Fruit fly (Drosophila melanogaster) S2 (cell line): ENCODE results near the gene Or22a.

Experiments used
- CG8478 ChIP-seq: fragments of >200 bp; optimal IDR thresholded peaks from 2 replicates; lab custom pipeline; 2018
- CTCF ChIP-seq, 2 experiments: fragments of >200 bp; optimal IDR thresholded peaks; 2 replicates each; lab custom pipeline; 2018

Gene Or22a

dm6 chr2L:1520191-1520590, at the start of gene Or22a:
Gene Or22a (plus strand): TSS chr2L:1520491.
- no peak for TF ChIP-seq CG8478 (lab: Kevin White, UChicago)
- no peak for TF ChIP-seq CTCF (optimal IDR thresholded peaks at IDR 0.05; lab: Kevin White, UChicago)

- TF ChIP-seq CG8478 (lab: Kevin White, UChicago): no peak
- TF ChIP-seq CTCF (optimal IDR thresholded peaks at IDR 0.05; lab: Kevin White, UChicago): no peak
Observed at dm6 chr2L:1470772-1471171, 49.5 kb upstream of the Or22a start.

- TF ChIP-seq CG8478 (lab: Kevin White, UChicago) (no peak), CTCF (optimal IDR thresholded peaks at IDR 0.05; lab: Kevin White, UChicago) (no peak)
Observed at dm6 chr2L:1473427-1473826, 46.9 kb upstream of the Or22a start.

- TF ChIP-seq CTCF (optimal IDR thresholded peaks at IDR 0.05; lab: Kevin White, UChicago): no peak
- no peak for TF ChIP-seq CG8478 (lab: Kevin White, UChicago)
Observed at dm6 chr2L:1476872-1477503, 43.3 kb upstream of the Or22a start.

- TF ChIP-seq CG8478 (lab: Kevin White, UChicago) (no peak), CTCF (optimal IDR thresholded peaks at IDR 0.05; lab: Kevin White, UChicago) (no peak)
Observed at dm6 chr2L:1478488-1478887, 41.8 kb upstream of the Or22a start.

- TF ChIP-seq CTCF (optimal IDR thresholded peaks at IDR 0.05; lab: Kevin White, UChicago) (no peak), CG8478 (lab: Kevin White, UChicago) (no peak)
Observed at dm6 chr2L:1485975-1486665, 34.2 kb upstream of the Or22a start.

- TF ChIP-seq CG8478 (lab: Kevin White, UChicago) (no peak), CTCF (optimal IDR thresholded peaks at IDR 0.05; lab: Kevin White, UChicago) (peak; percentile 84 to 97)
Observed at dm6 chr2L:1491791-1492345, 28.4 kb upstream of the Or22a start, which contains the start of gene CG31928. Gene CG31928 (plus strand): TSS chr2L:1492295.

- TF ChIP-seq CG8478 (lab: Kevin White, UChicago) (no peak), CTCF (optimal IDR thresholded peaks at IDR 0.05; lab: Kevin White, UChicago) (no peak)
Observed at dm6 chr2L:1493770-1494169, 26.5 kb upstream of the Or22a start, which contains the start of gene CG33128. Gene CG33128 (plus strand): TSS chr2L:1494070.

- TF ChIP-seq CTCF (optimal IDR thresholded peaks at IDR 0.05; lab: Kevin White, UChicago) (no peak), CG8478 (lab: Kevin White, UChicago) (no peak)
Observed at dm6 chr2L:1495160-1495559, 25.1 kb upstream of the Or22a start, which contains the start of gene CG31926. Gene CG31926 (plus strand): TSS chr2L:1495460.

- TF ChIP-seq CTCF (optimal IDR thresholded peaks at IDR 0.05; lab: Kevin White, UChicago): no peak
- no peak for TF ChIP-seq CG8478 (lab: Kevin White, UChicago)
Observed at dm6 chr2L:1496943-1497342, 23.3 kb upstream of the Or22a start, which contains the start of gene CG31661. Gene CG31661 (plus strand): TSS chr2L:1497243.

dm6 chr2L:1498966-1499554, 21.2 kb upstream of the Or22a start:
- TF ChIP-seq CG8478 (lab: Kevin White, UChicago) (no peak), CTCF (optimal IDR thresholded peaks at IDR 0.05; lab: Kevin White, UChicago) (no peak)

dm6 chr2L:1500312-1500711, 20.0 kb upstream of the Or22a start, which contains the start of gene CG18131:
Gene CG18131 (minus strand): TSS chr2L:1500608.
- TF ChIP-seq CG8478 (lab: Kevin White, UChicago): no peak

dm6 chr2L:1502459-1503101, 17.7 kb upstream of the Or22a start, which contains the start of gene CG7420:
Gene CG7420 (minus strand): TSS chr2L:1502904.
- TF ChIP-seq CG8478 (lab: Kevin White, UChicago) (no peak), CTCF (optimal IDR thresholded peaks at IDR 0.05; lab: Kevin White, UChicago) (no peak)

- TF ChIP-seq CTCF (optimal IDR thresholded peaks at IDR 0.05; lab: Kevin White, UChicago) (peak in 1 of 2 experiments; percentile 27), CG8478 (lab: Kevin White, UChicago) (no peak)
Observed at dm6 chr2L:1504288-1504687, 16.0 kb upstream of the Or22a start.
